Worm (Caenorhabditis elegans) whole organism, L4/young adult: ENCODE results near the gene cest-5.2.

ENCODE experiments used
- W03F9.2 ChIP-seq: fragments of 150-350 bp; optimal IDR thresholded peaks from 2 replicates; lab custom pipeline; 2014; ENCODE audit warnings: missing biosample characterization, missing genetic modification characterization
- dao-5 ChIP-seq: sonication (generic microtip); optimal IDR thresholded peaks from 2 replicates; lab custom pipeline; 2016; ENCODE audit warnings: missing genotype, missing genetic modification characterization, moderate library complexity, missing compliant biosample characterization
- him-1 ChIP-seq: sonication (generic microtip); optimal IDR thresholded peaks from 2 replicates; lab custom pipeline; 2016; ENCODE audit warnings: missing genotype, missing genetic modification reagents, missing genetic modification characterization, missing compliant biosample characterization

- no peak for TF ChIP-seq him-1 (tag; lab: Kevin White, UChicago)
- no peak for TF ChIP-seq dao-5 (tag; lab: Kevin White, UChicago)
- TF ChIP-seq W03F9.2 (tag; lab: Kevin White, UChicago) = peak; percentile 73
Measured at ce11 chrIV:6631704-6632272, 4.1 kb upstream of the cest-5.2 start, which contains the start of the genes cest-5.1 and C01B10.9.
